Fruit fly (Drosophila melanogaster) whole organism, embryonic: ENCODE results near the gene AsnRS.
A peak's percentile ranks its signal among the peaks of the same experiment; 100 is the strongest.

ENCODE experiments used
- Abd-B ChIP-seq: fragments of 200-800 bp; sonication (Bioruptor generic); optimal IDR thresholded peaks from 2 replicates; lab custom pipeline; 2018; ENCODE audit warnings: missing biosample characterization, mild to moderate bottlenecking, missing genetic modification characterization, moderate library complexity
- Adf1 ChIP-seq: fragments of 200-800 bp; sonication (Bioruptor generic); IDR thresholded peaks from 2 replicates; pipeline ENCODE4 v1.3.6; 2022; ENCODE audit warnings: missing biosample characterization, missing genetic modification characterization
- Bgb ChIP-seq: fragments of 200-800 bp; sonication (Bioruptor generic); IDR thresholded peaks from 2 replicates; pipeline ENCODE4 v1.3.6; 2022; ENCODE audit warnings: missing biosample characterization, missing genetic modification characterization; ENCODE audit not compliant: partially characterized antibody
- CG10321 ChIP-seq: fragments of 200-800 bp; sonication (Bioruptor generic); IDR thresholded peaks from 2 replicates; pipeline ENCODE4 v1.3.6; 2022; ENCODE audit warnings: missing biosample characterization, missing genetic modification characterization
- CG12391 ChIP-seq: fragments of 200-800 bp; sonication (Bioruptor generic); optimal IDR thresholded peaks from 3 replicates; lab custom pipeline; 2018; ENCODE audit warnings: missing biosample characterization, mild to moderate bottlenecking, missing genetic modification characterization, moderate library complexity
- CG13424 ChIP-seq: fragments of 200-800 bp; sonication (Bioruptor generic); optimal IDR thresholded peaks from 2 replicates; lab custom pipeline; 2019; ENCODE audit warnings: missing biosample characterization, mild to moderate bottlenecking, missing genetic modification characterization, moderate library complexity
- CG13775 ChIP-seq: fragments of 200-800 bp; sonication (Bioruptor generic); optimal IDR thresholded peaks from 3 replicates; lab custom pipeline; 2017; ENCODE audit warnings: missing biosample characterization, mild to moderate bottlenecking, missing genetic modification characterization
- CG13894 ChIP-seq: fragments of 200-800 bp; sonication (Bioruptor generic); optimal IDR thresholded peaks from 3 replicates; lab custom pipeline; 2018; ENCODE audit warnings: missing biosample characterization, mild to moderate bottlenecking, missing genetic modification characterization, moderate library complexity
- CG15269 ChIP-seq: fragments of 200-800 bp; sonication (Bioruptor generic); optimal IDR thresholded peaks from 2 replicates; lab custom pipeline; 2018; ENCODE audit warnings: missing biosample characterization, mild to moderate bottlenecking, missing genetic modification characterization, moderate library complexity
- CG30020 ChIP-seq: fragments of 200-800 bp; optimal IDR thresholded peaks from 2 replicates; lab custom pipeline; 2019; ENCODE audit warnings: missing biosample characterization, mild to moderate bottlenecking, missing genetic modification characterization, moderate library complexity
- CG30403 ChIP-seq: fragments of 200-800 bp; sonication (Bioruptor generic); optimal IDR thresholded peaks from 3 replicates; lab custom pipeline; 2016; ENCODE audit warnings: missing biosample characterization, missing genetic modification characterization
- CG3163 ChIP-seq: fragments of 200-800 bp; sonication (Bioruptor generic); optimal IDR thresholded peaks from 3 replicates; lab custom pipeline; 2016; ENCODE audit warnings: missing biosample characterization, missing genetic modification characterization
- CG33557 ChIP-seq: fragments of 200-800 bp; sonication (Bioruptor generic); optimal IDR thresholded peaks from 2 replicates; lab custom pipeline; 2019; ENCODE audit warnings: missing biosample characterization, mild to moderate bottlenecking, missing genetic modification characterization, moderate library complexity
- CG43689 ChIP-seq: fragments of 200-800 bp; sonication (Bioruptor generic); IDR thresholded peaks from 2 replicates; pipeline ENCODE4 v1.3.6; 2022; ENCODE audit warnings: missing biosample characterization, missing genetic modification characterization
- CG6175 ChIP-seq: fragments of 200-800 bp; sonication (Bioruptor generic); IDR thresholded peaks from 3 replicates; pipeline ENCODE4 v1.3.6; 2022; ENCODE audit warnings: missing biosample characterization, missing genetic modification characterization
- CG6765 ChIP-seq: fragments of 200-800 bp; sonication (Bioruptor generic); optimal IDR thresholded peaks from 3 replicates; lab custom pipeline; 2017; ENCODE audit warnings: missing biosample characterization, mild to moderate bottlenecking, missing genetic modification characterization
- CG8089 ChIP-seq: fragments of 200-800 bp; sonication (Bioruptor generic); optimal IDR thresholded peaks from 3 replicates; lab custom pipeline; 2016; ENCODE audit warnings: missing biosample characterization, missing genetic modification characterization
- CG9437 ChIP-seq: fragments of 200-800 bp; sonication (Bioruptor generic); optimal IDR thresholded peaks from 2 replicates; lab custom pipeline; 2018; ENCODE audit warnings: missing biosample characterization, mild to moderate bottlenecking, missing genetic modification characterization
- CG9727 ChIP-seq: fragments of 200-800 bp; sonication (Bioruptor generic); optimal IDR thresholded peaks from 3 replicates; lab custom pipeline; 2017; ENCODE audit warnings: missing biosample characterization, mild to moderate bottlenecking, missing genetic modification characterization
- CG9817 ChIP-seq: fragments of 200-800 bp; sonication (Bioruptor generic); optimal IDR thresholded peaks from 2 replicates; lab custom pipeline; 2018; ENCODE audit warnings: missing biosample characterization, mild to moderate bottlenecking, missing genetic modification characterization, moderate library complexity
- CoRest ChIP-seq: fragments of 200-800 bp; sonication (Bioruptor generic); optimal IDR thresholded peaks from 3 replicates; lab custom pipeline; 2018; ENCODE audit warnings: missing biosample characterization, mild to moderate bottlenecking, missing genetic modification characterization, moderate library complexity
- Drgx ChIP-seq: fragments of 200-800 bp; sonication (Bioruptor generic); IDR thresholded peaks from 2 replicates; pipeline ENCODE4 v1.3.6; 2022; ENCODE audit warnings: missing biosample characterization, missing genetic modification characterization
- Hr39 ChIP-seq: fragments of >200 bp; optimal IDR thresholded peaks from 2 replicates; lab custom pipeline; 2017
- Nf-YC ChIP-seq: fragments of 200-800 bp; optimal IDR thresholded peaks from 3 replicates; lab custom pipeline; 2019; ENCODE audit warnings: missing biosample characterization, mild to moderate bottlenecking, missing genetic modification characterization, moderate library complexity
- Pdp1 ChIP-seq, 2 experiments: fragments of 200-800 bp; sonication (Bioruptor generic); optimal IDR thresholded peaks; 3 replicates each; lab custom pipeline; 2016; ENCODE audit warnings: missing biosample characterization in 2 of 2, missing genetic modification characterization in 2 of 2, mild to moderate bottlenecking in 1 of 2, moderate library complexity in 1 of 2
- Sox100B ChIP-seq: fragments of 200-800 bp; sonication (Bioruptor generic); optimal IDR thresholded peaks from 3 replicates; lab custom pipeline; 2018; ENCODE audit warnings: missing biosample characterization, mild to moderate bottlenecking, missing genetic modification characterization
- Stat92E ChIP-seq, 3 experiments: fragments of >200 bp in 2 of 3; fragments of 200-800 bp in 1 of 3; sonication (Bioruptor generic) in 1 of 3; optimal IDR thresholded peaks; 2 replicates each; lab custom pipeline; 2017 to 2019; ENCODE audit warnings: missing biosample characterization in 3 of 3, missing genetic modification characterization in 3 of 3, mild to moderate bottlenecking in 1 of 3, moderate library complexity in 1 of 3
- Trl ChIP-seq, 3 experiments: fragments of >200 bp in 2 of 3; fragments of 200-800 bp in 1 of 3; sonication (Bioruptor generic) in 1 of 3; optimal IDR thresholded peaks; 2 replicates in 1 of 3; 3 replicates in 2 of 3; lab custom pipeline; 2016 to 2017; ENCODE audit warnings: missing biosample characterization in 1 of 3, missing genetic modification characterization in 1 of 3
- ato ChIP-seq: fragments of 200-800 bp; sonication (Bioruptor generic); IDR thresholded peaks from 2 replicates; pipeline ENCODE4 v1.3.6; 2022; ENCODE audit warnings: missing biosample characterization, missing genetic modification characterization; ENCODE audit not compliant: partially characterized antibody
- bsh ChIP-seq, 2 experiments: fragments of 200-800 bp; sonication (Bioruptor generic); optimal IDR thresholded peaks; 2 replicates each; lab custom pipeline; 2017 to 2018; ENCODE audit warnings: mild to moderate bottlenecking in 2 of 2, missing biosample characterization in 2 of 2, missing genetic modification characterization in 2 of 2, moderate library complexity in 1 of 2
- chinmo ChIP-seq: fragments of 200-800 bp; sonication (Bioruptor generic); IDR thresholded peaks from 4 replicates; pipeline ENCODE4 v1.3.6; 2022; ENCODE audit warnings: missing biosample characterization, missing genetic modification characterization; ENCODE audit not compliant: partially characterized antibody
- ci ChIP-seq: fragments of 200-800 bp; sonication (Bioruptor generic); IDR thresholded peaks from 3 replicates; pipeline ENCODE4 v1.3.6; 2022; ENCODE audit warnings: missing biosample characterization, missing genetic modification characterization
- crol ChIP-seq: fragments of 200-800 bp; sonication (Bioruptor generic); IDR thresholded peaks from 2 replicates; pipeline ENCODE4 v1.3.6; 2022; ENCODE audit warnings: missing biosample characterization, missing genetic modification characterization
- gcm2 ChIP-seq: fragments of 200-800 bp; sonication (Bioruptor generic); optimal IDR thresholded peaks from 2 replicates; lab custom pipeline; 2016; ENCODE audit warnings: missing biosample characterization, missing genetic modification characterization
- hth ChIP-seq: fragments of >200 bp; optimal IDR thresholded peaks from 2 replicates; lab custom pipeline; 2017; ENCODE audit warnings: inconsistent platforms
- lbe ChIP-seq: fragments of 200-800 bp; sonication (Bioruptor generic); optimal IDR thresholded peaks from 2 replicates; lab custom pipeline; 2016; ENCODE audit warnings: missing biosample characterization, mild to moderate bottlenecking, missing genetic modification characterization
- nerfin-2 ChIP-seq: fragments of 200-800 bp; sonication (Bioruptor generic); IDR thresholded peaks from 2 replicates; pipeline ENCODE4 v1.3.6; 2022; ENCODE audit warnings: missing biosample characterization, missing genetic modification characterization; ENCODE audit not compliant: partially characterized antibody
- nom ChIP-seq: fragments of 200-800 bp; sonication (Bioruptor generic); optimal IDR thresholded peaks from 2 replicates; lab custom pipeline; 2017; ENCODE audit warnings: missing biosample characterization, missing genetic modification characterization, mild to moderate bottlenecking, moderate library complexity, missing genetic modification reagents
- pb ChIP-seq: fragments of 200-800 bp; sonication (Bioruptor generic); optimal IDR thresholded peaks from 3 replicates; lab custom pipeline; 2016; ENCODE audit warnings: missing biosample characterization, missing genetic modification characterization
- pfk ChIP-seq: fragments of 200-800 bp; sonication (Bioruptor generic); optimal IDR thresholded peaks from 2 replicates; lab custom pipeline; 2018; ENCODE audit warnings: missing biosample characterization, mild to moderate bottlenecking, missing genetic modification characterization, moderate library complexity
- row ChIP-seq: fragments of 200-800 bp; sonication (Bioruptor generic); IDR thresholded peaks from 3 replicates; pipeline ENCODE4 v1.3.6; 2022; ENCODE audit warnings: missing biosample characterization, missing genetic modification characterization
- salm ChIP-seq: fragments of 200-800 bp; sonication (Bioruptor generic); optimal IDR thresholded peaks from 2 replicates; lab custom pipeline; 2018; ENCODE audit warnings: missing biosample characterization, mild to moderate bottlenecking, missing genetic modification characterization
- sens-2 ChIP-seq: fragments of 200-800 bp; sonication (Bioruptor generic); IDR thresholded peaks from 2 replicates; pipeline ENCODE4 v1.3.6; 2022; ENCODE audit warnings: missing biosample characterization, missing genetic modification characterization
- sima ChIP-seq: fragments of 200-800 bp; sonication (Bioruptor generic); optimal IDR thresholded peaks from 2 replicates; lab custom pipeline; 2016; ENCODE audit warnings: missing biosample characterization, missing genetic modification characterization
- slbo ChIP-seq: fragments of 200-800 bp; sonication (Bioruptor generic); IDR thresholded peaks from 2 replicates; pipeline ENCODE4 v1.3.6; 2022; ENCODE audit warnings: missing biosample characterization, missing genetic modification characterization
- slp2 ChIP-seq: fragments of 200-800 bp; sonication (Bioruptor generic); optimal IDR thresholded peaks from 2 replicates; lab custom pipeline; 2016; ENCODE audit warnings: missing biosample characterization, missing genetic modification characterization
- twi ChIP-seq: fragments of 200-800 bp; optimal IDR thresholded peaks from 2 replicates; lab custom pipeline; 2019; ENCODE audit warnings: missing biosample characterization, mild to moderate bottlenecking, missing genetic modification characterization, moderate library complexity

Gene AsnRS

DNA sequence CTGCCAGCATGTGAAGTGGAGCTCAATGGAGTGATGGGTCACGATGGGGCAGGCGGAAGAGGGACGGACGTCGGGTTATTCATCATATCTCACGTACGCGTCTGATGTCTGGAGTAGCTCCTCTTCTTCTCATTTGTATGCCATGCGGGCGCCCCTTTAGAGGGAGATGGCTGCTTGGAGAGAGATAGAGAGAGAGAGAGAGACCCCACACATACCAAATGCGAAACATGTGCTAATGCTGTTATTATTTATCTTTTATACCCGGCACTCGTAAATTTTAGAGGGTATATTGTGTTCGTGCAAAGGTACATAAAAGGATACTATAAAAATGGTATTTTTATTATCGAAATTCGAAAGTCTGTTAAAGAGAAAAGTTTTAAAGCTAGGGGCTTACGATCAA is 14.3 kb upstream of the AsnRS start (continued):
- TF ChIP-seq CG9727 (GFP tag; lab: Kevin White, UChicago) (no peak), pfk (peak; percentile 28), ci (GFP tag; lab: Robert Waterston, UW) (0 out of 3 replicates have a peak, but pooled peaks have one; percentile 23), sens-2 (GFP tag; lab: Robert Waterston, UW) (no peak), Nf-YC (tag; lab: Kevin White, UChicago) (no peak), CG9817 (tag; lab: Kevin White, UChicago) (no peak), chinmo (GFP tag; lab: Robert Waterston, UW) (0 out of 4 replicates have a peak, but pooled peaks have one; percentile 63), CG13424 (tag; lab: Kevin White, UChicago) (no peak), CG30403 (GFP tag; lab: Kevin White, UChicago) (no peak), Abd-B (GFP tag; lab: Kevin White, UChicago) (no peak), CG12391 (tag; lab: Kevin White, UChicago) (no peak), CG43689 (GFP tag; lab: Robert Waterston, UW) (no peak), CG3163 (no peak), CG30020 (no peak), CG9437 (GFP tag; lab: Kevin White, UChicago) (no peak), CG13775 (GFP tag; lab: Kevin White, UChicago) (no peak), Hr39 (lab: Kevin White, UChicago) (no peak), twi (tag; lab: Kevin White, UChicago) (peak; percentile 92), CoRest (no peak), sima (GFP tag; lab: Kevin White, UChicago) (no peak), hth (no peak), ato (GFP tag; lab: Robert Waterston, UW) (peak; percentile 17; the same call in 1 of the 2 replicates), pb (GFP tag; lab: Kevin White, UChicago) (no peak), Bgb (GFP tag; lab: Robert Waterston, UW) (no peak), Stat92E (GFP tag; optimal IDR thresholded peaks at IDR 0.05; lab: Kevin White, UChicago) (no peak), salm (tag; lab: Kevin White, UChicago) (no peak), nerfin-2 (GFP tag; lab: Robert Waterston, UW) (no peak), CG10321 (GFP tag; lab: Robert Waterston, UW) (0 out of 2 replicates have a peak, but pooled peaks have one; percentile 33), CG6765 (GFP tag; lab: Kevin White, UChicago) (no peak), CG8089 (GFP tag; lab: Kevin White, UChicago) (no peak), Sox100B (no peak), Pdp1 (GFP tag; optimal IDR thresholded peaks at IDR 0.05; lab: Kevin White, UChicago) (no peak)

DNA sequence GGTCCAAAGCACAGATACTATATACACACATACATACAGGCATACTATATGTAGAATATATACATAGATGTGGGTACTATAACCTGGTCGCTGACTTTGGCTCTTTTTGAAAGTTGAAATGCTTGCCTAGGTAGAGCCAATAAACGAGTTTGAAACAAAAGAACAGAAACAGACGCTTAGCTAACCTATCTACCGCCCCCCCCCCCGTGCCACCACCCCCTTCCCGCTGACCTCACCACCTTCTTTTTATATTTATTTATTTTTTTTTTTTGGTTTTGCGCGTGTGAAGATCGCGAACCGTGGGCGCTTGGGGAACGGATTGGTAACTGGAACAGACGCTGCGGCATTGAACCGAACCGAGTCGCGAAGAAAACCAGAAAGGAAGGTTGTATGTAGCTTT is 12.4 kb upstream of the AsnRS start:
- TF ChIP-seq Trl (optimal IDR thresholded peaks at IDR 0.05; lab: Kevin White, UChicago) (no peak), Trl (GFP tag; optimal IDR thresholded peaks at IDR 0.05; lab: Kevin White, UChicago) (no peak), bsh (GFP tag; optimal IDR thresholded peaks at IDR 0.05; lab: Kevin White, UChicago) (peak in 1 of 2 experiments; percentile 19), nom (peak; percentile 83), gcm2 (no peak), CG6175 (GFP tag; lab: Robert Waterston, UW) (peak; percentile 60; the same call in 1 of the 3 replicates), Drgx (GFP tag; lab: Robert Waterston, UW) (peak; percentile 47; the same call in 1 of the 2 replicates), slp2 (no peak), CG33557 (GFP tag; lab: Kevin White, UChicago) (no peak), CG13894 (tag; lab: Kevin White, UChicago) (peak; percentile 78), lbe (no peak), slbo (GFP tag; lab: Robert Waterston, UW) (no peak), pfk (peak; percentile 88), chinmo (GFP tag; lab: Robert Waterston, UW) (peak; percentile 89; the same call in 2 of the 4 replicates), crol (GFP tag; lab: Robert Waterston, UW) (peak; percentile 77), row (GFP tag; lab: Robert Waterston, UW) (no peak), Adf1 (peak; percentile 14; the same call in 1 of the 2 replicates), CG15269 (tag; lab: Kevin White, UChicago) (no peak)
